Fruit fly (Drosophila melanogaster) whole organism: ENCODE data around the gene CG3769.

ENCODE experiments used
- CG8478 ChIP-seq: fragments of >200 bp; optimal IDR thresholded peaks from 2 replicates; lab custom pipeline; 2018; ENCODE audit warnings: inconsistent platforms
- Dll ChIP-seq: fragments of >200 bp; optimal IDR thresholded peaks from 2 replicates; lab custom pipeline; 2017
- EcR ChIP-seq, 2 experiments: fragments of >200 bp; optimal IDR thresholded peaks; 2 replicates each; lab custom pipeline; 2017; ENCODE audit warnings: missing biosample characterization in 2 of 2, missing genetic modification characterization in 2 of 2, missing genetic modification reagents in 2 of 2
- pan ChIP-seq: fragments of >200 bp; optimal IDR thresholded peaks from 2 replicates; lab custom pipeline; 2017
- psq ChIP-seq: fragments of >200 bp; optimal IDR thresholded peaks from 2 replicates; lab custom pipeline; 2017
- usp ChIP-seq: fragments of >200 bp; optimal IDR thresholded peaks from 2 replicates; lab custom pipeline; 2017; ENCODE audit warnings: missing biosample characterization, missing genetic modification characterization, mixed read lengths

Gene CG3769

DNA sequence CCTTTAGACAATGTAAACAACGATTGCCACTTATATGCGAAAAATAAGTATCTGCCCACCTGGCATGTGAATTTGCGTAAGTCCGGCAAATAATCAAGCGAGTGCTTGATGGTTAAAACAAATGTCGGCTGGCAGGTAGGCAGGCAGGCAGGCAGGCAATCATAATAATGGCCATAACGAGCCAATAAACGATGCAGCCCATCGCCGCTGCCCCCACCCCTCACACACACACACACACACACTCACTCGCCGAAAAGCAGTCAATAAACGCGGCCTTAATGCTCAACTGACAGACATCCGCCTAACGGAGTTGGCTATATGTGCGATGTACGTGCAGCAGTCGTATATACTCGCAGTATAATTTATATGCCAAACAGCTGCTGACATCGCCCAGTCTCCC lies 13.9 kb upstream of the CG3769 start:
- no peak for TF ChIP-seq psq (lab: Kevin White, UChicago)
- TF ChIP-seq pan (lab: Kevin White, UChicago) = no peak
- TF ChIP-seq EcR (GFP tag; optimal IDR thresholded peaks at IDR 0.05; lab: Kevin White, UChicago) = no peak
- TF ChIP-seq CG8478 (lab: Kevin White, UChicago) = no peak
- no peak for TF ChIP-seq Dll (lab: Kevin White, UChicago)
- TF ChIP-seq usp = no peak

DNA sequence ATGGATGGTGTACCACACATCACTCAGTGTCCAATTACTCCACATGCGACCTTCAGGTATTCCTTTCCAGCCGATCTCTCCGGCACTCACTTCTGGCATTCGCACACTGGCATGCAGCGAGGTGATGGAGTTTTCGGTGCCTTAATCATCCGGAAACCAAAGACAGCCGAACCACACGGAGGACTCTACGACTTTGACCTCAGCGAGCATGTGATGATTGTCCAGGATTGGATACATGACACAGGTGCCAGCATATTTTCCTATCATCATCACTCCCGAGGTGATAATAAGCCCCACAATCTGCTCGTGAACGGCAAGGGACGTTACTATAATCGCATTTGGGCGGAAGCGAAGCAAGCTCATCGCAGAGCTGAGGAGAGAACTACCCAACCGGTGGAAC lies 11.0 kb upstream of the CG3769 start:
- TF ChIP-seq psq (lab: Kevin White, UChicago) (no peak), EcR (GFP tag; optimal IDR thresholded peaks at IDR 0.05; lab: Kevin White, UChicago) (no peak), Dll (lab: Kevin White, UChicago) (no peak), usp (no peak), pan (lab: Kevin White, UChicago) (no peak), CG8478 (lab: Kevin White, UChicago) (no peak)

DNA sequence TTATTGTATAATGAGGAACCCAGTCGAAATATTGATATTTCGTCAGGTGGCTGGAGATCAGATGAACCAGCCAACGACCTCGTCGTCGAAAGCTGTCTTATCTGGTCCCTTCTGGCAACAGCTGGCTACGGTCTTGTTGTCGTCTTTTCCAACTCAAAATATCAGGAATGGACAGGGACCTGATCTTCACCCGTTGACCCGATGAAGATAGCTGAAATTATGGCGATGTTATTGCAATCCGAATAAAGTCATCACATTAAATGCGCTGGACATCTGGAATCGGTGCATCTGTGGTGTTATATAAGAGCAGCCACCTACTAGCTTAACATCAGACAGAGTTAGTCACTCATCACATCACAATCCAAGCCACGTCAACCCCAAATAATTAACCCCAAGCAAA lies 8.7 kb upstream of the CG3769 start, which contains the start of gene Fbp2:
Gene Fbp2 (plus strand): TSS at position 251 of the 400 bp plus-strand sequence.
- no peak for TF ChIP-seq usp
- TF ChIP-seq pan (lab: Kevin White, UChicago) = no peak
- no peak for TF ChIP-seq Dll (lab: Kevin White, UChicago)
- no peak for TF ChIP-seq CG8478 (lab: Kevin White, UChicago)
- TF ChIP-seq EcR (GFP tag; optimal IDR thresholded peaks at IDR 0.05; lab: Kevin White, UChicago) = no peak
- TF ChIP-seq psq (lab: Kevin White, UChicago) = no peak

DNA sequence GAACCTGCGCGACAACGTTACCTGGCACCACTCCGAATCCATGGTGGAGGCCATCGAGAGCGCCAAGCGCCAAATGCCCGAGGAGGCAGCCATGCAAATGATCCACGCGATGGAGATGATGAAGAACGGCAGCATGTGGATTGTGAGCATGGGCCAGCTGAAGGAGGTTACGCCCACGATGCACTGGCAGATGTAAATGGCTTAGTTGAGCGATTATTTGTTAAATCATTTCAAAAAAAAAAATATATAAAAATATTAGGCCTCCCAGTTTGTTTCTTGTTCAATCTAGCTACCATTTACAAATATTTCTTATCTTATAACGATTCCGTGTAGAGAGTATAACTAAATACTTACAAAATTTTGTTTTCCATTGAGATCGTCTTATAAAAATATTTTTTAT lies 7.6 kb upstream of the CG3769 start, which contains the start of gene CG42847:
Gene CG42847 (plus strand): TSS at position 301 of the 400 bp plus-strand sequence.
- no peak for TF ChIP-seq usp
- TF ChIP-seq EcR (GFP tag; optimal IDR thresholded peaks at IDR 0.05; lab: Kevin White, UChicago) = no peak

DNA sequence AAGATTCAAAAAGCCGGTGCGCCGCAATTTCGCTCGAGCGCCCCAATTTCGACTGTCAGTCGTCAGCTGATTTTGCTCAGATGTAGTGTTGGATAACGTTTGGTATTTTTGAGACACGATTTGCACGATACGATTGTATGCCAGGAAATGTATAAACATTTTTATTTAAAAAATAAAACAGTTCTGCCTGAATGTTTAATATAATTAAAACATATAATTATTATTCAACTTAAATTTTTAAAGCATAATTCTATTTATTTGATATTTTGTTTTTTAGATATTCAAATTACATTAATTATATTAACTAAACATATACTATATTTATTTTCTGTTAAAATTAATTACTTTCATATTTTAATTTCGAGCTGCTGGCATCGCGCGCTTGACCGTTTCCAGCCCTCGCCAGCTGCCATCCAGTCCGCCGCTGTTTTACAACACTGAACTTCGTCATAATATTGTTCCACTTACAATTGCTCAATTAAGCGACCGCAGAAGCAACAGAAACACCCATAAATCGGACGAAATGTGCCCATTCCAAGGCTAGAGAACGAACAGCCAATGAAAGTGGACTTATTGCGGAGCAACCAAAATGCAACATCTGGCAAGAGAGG lies 4.1 kb upstream of the CG3769 start, which contains the start of the genes FucTB and scat:
Gene FucTB (minus strand): TSS at position 61 of the 611 bp plus-strand sequence.
Gene scat (plus strand): TSS at position 414 of the 611 bp plus-strand sequence.
- TF ChIP-seq pan (lab: Kevin White, UChicago) (no peak), EcR (GFP tag; optimal IDR thresholded peaks at IDR 0.05; lab: Kevin White, UChicago) (no peak), usp (no peak), psq (lab: Kevin White, UChicago) (no peak), CG8478 (lab: Kevin White, UChicago) (no peak), Dll (lab: Kevin White, UChicago) (no peak)

DNA sequence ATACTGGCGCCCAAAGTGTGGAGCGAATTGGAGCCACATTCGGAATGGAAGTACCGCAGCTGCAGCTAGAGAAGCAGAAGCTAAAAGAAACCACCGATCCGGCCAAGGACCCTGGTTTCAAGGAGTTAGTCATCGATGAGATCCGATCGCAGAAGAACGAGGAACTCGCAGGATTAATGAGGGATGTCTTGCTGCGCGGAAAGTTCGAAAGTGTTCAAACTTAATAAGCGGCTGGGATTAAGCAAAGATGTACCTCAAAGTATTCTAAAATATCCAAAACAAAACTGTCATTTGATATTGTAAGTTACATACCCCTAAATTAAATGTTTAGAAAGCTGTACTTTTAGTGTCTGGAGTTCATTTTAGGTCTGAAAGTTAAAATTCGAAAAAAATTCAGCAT lies 1.3 kb downstream of the CG3769 start, which contains the start of gene RpS28-like:
Gene RpS28-like (plus strand): TSS at position 301 of the 400 bp plus-strand sequence.
- TF ChIP-seq Dll (lab: Kevin White, UChicago) (no peak), usp (no peak), pan (lab: Kevin White, UChicago) (no peak), CG8478 (lab: Kevin White, UChicago) (no peak), EcR (GFP tag; optimal IDR thresholded peaks at IDR 0.05; lab: Kevin White, UChicago) (no peak), psq (lab: Kevin White, UChicago) (no peak)

DNA sequence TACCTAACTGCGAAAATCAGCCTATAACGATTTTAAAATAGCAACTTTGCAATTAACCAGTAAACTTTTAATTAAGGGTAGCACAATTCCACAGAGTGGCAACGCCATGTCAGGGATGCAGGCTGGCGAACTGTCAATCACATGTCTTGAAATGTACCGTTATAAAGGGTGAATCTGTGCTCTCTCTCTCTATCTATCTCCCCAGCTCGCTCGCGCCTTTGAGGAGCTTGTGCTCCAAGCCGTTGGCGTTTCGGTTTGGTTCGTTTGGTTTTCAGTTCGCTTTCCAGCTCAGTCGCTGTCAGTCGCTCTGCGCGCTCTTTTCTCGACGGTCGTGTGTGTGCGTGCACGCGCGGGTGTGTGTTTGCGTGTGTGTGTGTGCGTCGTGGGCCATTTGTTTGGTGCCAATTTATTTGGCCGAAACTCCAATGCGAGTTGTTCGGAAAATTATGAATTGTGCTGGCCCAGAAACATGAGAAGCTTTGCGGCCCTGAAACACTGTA lies 2.1 kb downstream of the CG3769 start, which contains the start of gene numb:
Gene numb (plus strand): TSS at position 254 of the 500 bp plus-strand sequence.
- no peak for TF ChIP-seq psq (lab: Kevin White, UChicago)
- TF ChIP-seq usp = no peak
- no peak for TF ChIP-seq CG8478 (lab: Kevin White, UChicago)
- no peak for TF ChIP-seq Dll (lab: Kevin White, UChicago)
- TF ChIP-seq pan (lab: Kevin White, UChicago) = no peak
- no peak for TF ChIP-seq EcR (GFP tag; optimal IDR thresholded peaks at IDR 0.05; lab: Kevin White, UChicago)

DNA sequence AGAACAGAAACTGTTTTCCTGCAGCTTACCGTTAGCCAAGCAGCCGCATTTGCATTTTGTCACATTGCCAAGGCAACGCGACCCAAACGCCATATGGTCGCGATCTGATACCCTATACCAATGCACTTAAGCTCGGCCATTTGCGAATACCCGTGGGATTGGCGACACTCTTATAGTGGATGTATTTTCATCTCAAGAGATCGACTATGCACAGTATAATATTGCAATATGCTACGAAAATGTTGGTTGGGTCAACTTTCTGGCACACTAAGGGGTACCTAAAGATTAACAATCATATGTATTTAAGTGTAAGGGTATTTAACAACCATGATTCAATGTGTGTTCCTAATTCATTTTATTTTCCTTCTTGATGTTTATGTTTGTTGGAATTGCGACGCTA lies 3.0 kb downstream of the CG3769 start:
- TF ChIP-seq CG8478 (lab: Kevin White, UChicago) (no peak), EcR (GFP tag; optimal IDR thresholded peaks at IDR 0.05; lab: Kevin White, UChicago) (no peak), Dll (lab: Kevin White, UChicago) (no peak), usp (no peak), pan (lab: Kevin White, UChicago) (no peak), psq (lab: Kevin White, UChicago) (no peak)

DNA sequence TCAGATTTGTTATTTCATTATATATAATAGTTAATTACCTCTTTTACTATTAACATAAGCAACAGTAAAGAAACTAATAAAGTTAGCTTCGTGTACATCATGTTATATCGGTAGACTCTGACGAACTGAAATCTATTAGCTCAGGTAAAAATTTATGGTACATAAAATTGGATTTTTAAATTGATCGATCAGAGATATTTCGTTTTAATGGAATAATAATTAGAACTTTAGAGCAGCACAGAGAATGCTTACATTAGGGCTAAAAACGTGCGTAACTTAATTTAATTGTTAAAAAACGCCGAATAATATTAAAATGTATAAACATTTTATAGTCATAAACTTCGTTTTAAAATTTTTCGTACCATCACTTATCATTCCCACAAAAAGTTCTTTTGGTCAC lies 5.4 kb downstream of the CG3769 start, which contains the start of gene CG33723:
Gene CG33723 (minus strand): TSS at position 101 of the 400 bp plus-strand sequence.
- TF ChIP-seq Dll (lab: Kevin White, UChicago) = no peak
- no peak for TF ChIP-seq pan (lab: Kevin White, UChicago)
- no peak for TF ChIP-seq usp
- no peak for TF ChIP-seq psq (lab: Kevin White, UChicago)

DNA sequence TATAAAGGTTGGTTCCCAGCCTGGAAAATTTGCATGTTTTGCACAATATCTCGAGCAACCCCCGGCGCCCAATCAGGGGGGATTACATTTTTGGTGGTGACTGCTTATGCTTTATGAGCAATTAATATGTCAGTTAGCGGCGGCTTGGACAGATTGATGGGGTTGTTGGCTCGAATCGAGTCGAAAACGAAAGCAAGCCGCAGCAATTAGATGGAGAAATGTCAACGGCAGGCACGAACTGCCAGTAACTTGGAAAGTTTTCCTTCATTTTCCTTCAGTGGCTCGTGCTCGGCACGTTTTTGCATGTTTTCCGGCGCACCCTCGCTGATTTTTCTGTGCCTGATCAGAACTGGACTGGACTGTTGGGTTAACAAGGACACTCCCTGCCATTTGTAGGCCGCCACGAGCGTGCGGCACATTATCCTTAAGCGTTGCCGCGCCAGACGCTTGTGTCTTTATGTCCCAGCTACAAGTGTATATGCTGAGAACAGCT lies 7.6 kb downstream of the CG3769 start:
- TF ChIP-seq usp (no peak), pan (lab: Kevin White, UChicago) (no peak), CG8478 (lab: Kevin White, UChicago) (no peak), psq (lab: Kevin White, UChicago) (no peak), Dll (lab: Kevin White, UChicago) (no peak), EcR (GFP tag; optimal IDR thresholded peaks at IDR 0.05; lab: Kevin White, UChicago) (no peak)

DNA sequence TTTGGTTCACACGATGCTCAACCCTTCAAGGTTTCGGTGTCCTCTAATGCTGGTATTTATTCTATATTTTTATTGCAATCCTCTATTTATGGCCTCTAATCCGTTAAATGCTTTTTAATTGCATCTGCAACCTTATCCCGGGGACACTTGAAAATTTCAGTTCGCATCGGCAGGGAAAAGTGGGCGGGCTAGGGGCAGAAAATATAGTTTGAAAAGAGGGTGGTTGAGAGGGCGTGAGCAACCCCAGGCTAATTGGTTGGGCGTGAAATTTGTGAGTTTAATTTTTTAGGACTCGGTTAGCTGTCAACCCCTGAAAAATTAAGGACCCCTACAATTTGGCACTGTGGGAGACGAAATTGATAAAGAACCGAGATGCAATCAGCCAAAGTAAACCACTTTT lies 10.6 kb downstream of the CG3769 start:
- no peak for TF ChIP-seq EcR (GFP tag; optimal IDR thresholded peaks at IDR 0.05; lab: Kevin White, UChicago)
- no peak for TF ChIP-seq CG8478 (lab: Kevin White, UChicago)
- TF ChIP-seq usp = no peak
- no peak for TF ChIP-seq Dll (lab: Kevin White, UChicago)
- TF ChIP-seq psq (lab: Kevin White, UChicago) = no peak
- TF ChIP-seq pan (lab: Kevin White, UChicago) = no peak
